Fruit fly (Drosophila melanogaster) Kc167 (cell line): ENCODE results near the gene CG7579.

Experiments
- Myc ChIP-seq: fragments of >200 bp; optimal IDR thresholded peaks from 2 replicates; lab custom pipeline; 2017; ENCODE audit warnings: missing external identifiers
- h ChIP-seq: fragments of >200 bp; optimal IDR thresholded peaks from 3 replicates; lab custom pipeline; 2018; ENCODE audit warnings: missing external identifiers
- insv ChIP-seq: fragments of >200 bp; optimal IDR thresholded peaks from 3 replicates; lab custom pipeline; 2018; ENCODE audit warnings: missing external identifiers
- ttk ChIP-seq: sonication (Bioruptor generic); optimal IDR thresholded peaks from 2 replicates; lab custom pipeline; 2017; ENCODE audit warnings: missing external identifiers

DNA sequence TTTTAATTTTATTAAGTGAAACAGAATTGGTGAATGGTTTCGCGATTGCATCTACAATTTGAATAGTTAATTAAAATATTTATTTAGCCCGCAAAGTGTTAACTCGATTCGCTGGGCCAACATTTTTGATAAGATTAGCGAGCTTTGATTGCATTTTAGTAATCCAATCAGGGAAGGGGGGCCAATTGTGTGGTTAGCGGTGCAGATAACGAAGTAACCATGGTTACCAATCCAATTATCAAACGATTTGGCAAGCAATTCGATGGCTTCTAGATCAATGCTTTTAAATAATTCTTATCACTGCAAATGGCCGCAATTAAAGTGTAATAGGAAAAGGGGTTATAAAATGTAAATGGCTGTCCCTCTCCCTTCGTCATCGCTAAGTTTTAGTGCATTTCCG is 9.1 kb upstream of the CG7579 start:
- TF ChIP-seq h (lab: Kevin White, UChicago) (no peak), ttk (lab: Kevin White, UChicago) (no peak), insv (lab: Kevin White, UChicago) (no peak), Myc (no peak)
